Worm (Caenorhabditis elegans): Measurements from ENCODE around the gene gpx-5.
"Not testable (repeated sequence)": the region's sequence is repeated elsewhere in the genome, so short reads cannot be mapped to it uniquely, and the experiment has no call there.

The gpx-5 gene

ce11 chrX:9622609-9623008, 38.1 kb downstream of the gpx-5 start (continued):
- TF ChIP-seq tra-1 (GFP tag; IDR thresholded peaks at IDR 0.05) (peak; percentile 80; the same call in 1 of the 2 replicates), hmg-1.1 (GFP tag; IDR thresholded peaks at IDR 0.05) (peak; percentile 51), ceh-44 (GFP tag; IDR thresholded peaks at IDR 0.05) (0 out of 2 replicates have a peak, but pooled peaks have one; percentile 20), aha-1 (tag) (peak; percentile 86), lin-1 (GFP tag; IDR thresholded peaks at IDR 0.05) (peak; percentile 41; the same call in 1 of the 2 replicates), F10B5.3 (tag; optimal IDR thresholded peaks at IDR 0.05) (no peak), mes-2 (tag; optimal IDR thresholded peaks at IDR 0.05; ENCODE audit: poor library complexity, severe bottlenecking) (no peak), nhr-111 (GFP tag; optimal IDR thresholded peaks at IDR 0.05) (peak; percentile 5), zfp-3 (GFP tag; conservative IDR thresholded peaks at IDR 0.05) (0 out of 2 replicates have a peak, but pooled peaks have one; percentile 9), spr-1 (tag; optimal IDR thresholded peaks at IDR 0.05) (peak; percentile 14)

ce11 chrX:9625824-9626223, 41.4 kb downstream of the gpx-5 start, which contains the start of gene F34H10.1:
Gene F34H10.1 (plus strand): TSS chrX:9626124.
- not testable (repeated sequence) for TF ChIP-seq jun-1 (tag; optimal IDR thresholded peaks at IDR 0.05); nhr-42 (GFP tag; IDR thresholded peaks at IDR 0.05); rbr-2 (tag; optimal IDR thresholded peaks at IDR 0.05)

DNA sequence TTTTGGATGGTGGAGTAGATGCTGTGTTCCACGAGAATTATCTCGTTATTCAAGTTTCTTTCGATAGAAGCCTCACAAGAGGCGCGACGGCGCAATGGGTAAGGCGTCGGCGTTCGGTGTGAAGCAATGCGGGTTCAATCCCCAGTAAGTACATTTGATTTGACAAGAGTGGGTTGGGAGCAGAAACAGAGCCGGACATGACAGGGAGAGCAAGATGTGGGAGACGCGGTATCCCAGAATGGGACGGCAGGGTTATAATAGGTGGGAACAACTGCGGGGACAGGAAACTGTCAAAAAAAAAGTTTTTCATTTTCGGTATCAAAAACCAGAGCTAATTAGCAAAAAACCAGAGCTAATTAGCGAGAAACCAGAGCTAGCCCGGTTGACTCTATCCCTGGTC, 42.7 kb downstream of the gpx-5 start:
- TF ChIP-seq dmd-6 (GFP tag; IDR thresholded peaks at IDR 0.05), result 0 out of 2 replicates have a peak, but pooled peaks have one; percentile 17
- peak; percentile 53; the same call in 1 of the 2 replicates for TF ChIP-seq php-3 (GFP tag; IDR thresholded peaks at IDR 0.05)
- TF ChIP-seq dmd-8 (GFP tag; IDR thresholded peaks at IDR 0.05), result peak; percentile 66; the same call in 1 of the 2 replicates
- TF ChIP-seq mdt-29 (GFP tag; IDR thresholded peaks at IDR 0.05), result 0 out of 2 replicates have a peak, but pooled peaks have one; percentile 18
- TF ChIP-seq vab-7 (GFP tag; IDR thresholded peaks at IDR 0.05), result 0 out of 2 replicates have a peak, but pooled peaks have one; percentile 9
- peak; percentile 73; the same call in 1 of the 2 replicates for TF ChIP-seq dmd-9 (GFP tag; IDR thresholded peaks at IDR 0.05)
- TF ChIP-seq tag-97 (GFP tag; IDR thresholded peaks at IDR 0.05), result 0 out of 2 replicates have a peak, but pooled peaks have one; percentile 19

DNA sequence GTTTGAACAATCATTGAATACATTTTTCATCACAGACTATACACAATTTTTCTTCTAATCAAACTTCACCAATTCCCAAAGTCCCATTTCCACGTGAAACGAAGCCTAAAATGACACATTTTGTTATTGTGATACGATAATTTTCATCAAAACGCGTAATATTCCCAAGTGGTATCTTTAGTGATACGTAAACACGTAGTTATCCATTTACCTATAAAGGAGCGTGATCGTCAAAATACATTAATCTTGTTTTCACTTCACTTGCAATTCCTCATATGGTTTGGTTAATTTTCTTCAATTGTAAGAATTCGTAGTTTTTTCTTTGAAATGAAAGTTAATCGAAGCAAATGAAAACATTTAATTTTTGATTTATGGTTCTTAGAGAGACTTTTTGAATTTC, 45.1 kb downstream of the gpx-5 start:
- TF ChIP-seq cey-2 (tag; optimal IDR thresholded peaks at IDR 0.05; ENCODE audit: borderline replicate concordance, insufficient read depth), result no peak
- TF ChIP-seq snpc-1.2 (GFP tag; IDR thresholded peaks at IDR 0.05), result no peak
- no peak for TF ChIP-seq aha-1 (tag)
- TF ChIP-seq daf-19 (GFP tag; conservative IDR thresholded peaks at IDR 0.05), result no peak

DNA sequence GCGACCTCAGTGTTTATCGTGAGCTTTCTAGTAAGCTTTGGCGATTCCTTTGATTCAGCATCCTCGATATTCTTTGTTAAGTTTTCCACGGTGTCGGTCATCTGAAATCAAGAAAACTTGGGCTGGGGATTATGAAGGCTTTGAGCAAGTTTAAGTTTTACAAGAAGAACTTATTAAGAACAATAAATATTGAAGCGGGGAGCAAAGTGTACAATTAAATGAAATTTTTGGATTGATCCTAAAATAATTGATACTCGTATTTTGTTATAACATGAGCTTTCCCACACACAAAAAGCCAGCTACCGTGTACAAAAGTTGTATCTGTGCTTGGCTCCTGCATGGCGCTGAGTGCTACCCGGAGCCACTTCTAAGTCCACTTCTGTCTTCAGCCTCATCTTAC, 50.5 kb downstream of the gpx-5 start, which contains the start of gene F34H10.3:
TSS of gene F34H10.3 (minus strand) at position 101 of the 400 bp plus-strand sequence.
- TF ChIP-seq php-3 (GFP tag; IDR thresholded peaks at IDR 0.05) (no peak), ctbp-1 (GFP tag; IDR thresholded peaks at IDR 0.05) (no peak), nhr-77 (tag; optimal IDR thresholded peaks at IDR 0.05) (no peak), T26A8.4 (GFP tag; IDR thresholded peaks at IDR 0.05) (no peak), aha-1 (tag) (peak; percentile 11)

- TF ChIP-seq daf-8 (GFP tag; IDR thresholded peaks at IDR 0.05), result no peak
- TF ChIP-seq ama-1 (optimal IDR thresholded peaks at IDR 0.05), result no peak
- TF ChIP-seq nhr-102 (tag; optimal IDR thresholded peaks at IDR 0.05), result no peak
- TF ChIP-seq rbr-2 (tag; optimal IDR thresholded peaks at IDR 0.05), result no peak
- no peak for TF ChIP-seq aly-2 (tag; optimal IDR thresholded peaks at IDR 0.05)
- TF ChIP-seq mxl-3 (GFP tag; optimal IDR thresholded peaks at IDR 0.05), result no peak
- TF ChIP-seq nhr-76 (tag; optimal IDR thresholded peaks at IDR 0.05), result no peak
- no peak for TF ChIP-seq php-3 (GFP tag; IDR thresholded peaks at IDR 0.05)
- no peak for TF ChIP-seq nhr-41 (GFP tag; IDR thresholded peaks at IDR 0.05)
- TF ChIP-seq lsy-2 (tag; optimal IDR thresholded peaks at IDR 0.05), result no peak
- no peak for TF ChIP-seq dpl-1 (GFP tag; optimal IDR thresholded peaks at IDR 0.05)
- TF ChIP-seq duxl-1 (tag; optimal IDR thresholded peaks at IDR 0.05; ENCODE audit: poor library complexity), result no peak
- TF ChIP-seq nhr-11 (tag; optimal IDR thresholded peaks at IDR 0.05), result no peak
- TF ChIP-seq gei-8 (GFP tag; optimal IDR thresholded peaks at IDR 0.05), result no peak
- no peak for TF ChIP-seq ztf-7 (tag; optimal IDR thresholded peaks at IDR 0.05)
- no peak for TF ChIP-seq unc-62 (GFP tag; optimal IDR thresholded peaks at IDR 0.05 in 1 of 2)
- no peak for TF ChIP-seq unc-62 (tag; optimal IDR thresholded peaks at IDR 0.05)
- TF ChIP-seq zag-1 (tag; optimal IDR thresholded peaks at IDR 0.05), result no peak
Observed at ce11 chrX:9635376-9635775, 50.9 kb downstream of the gpx-5 start, which contains the start of gene F34H10.5. Gene F34H10.5 (plus strand): TSS chrX:9635676.

Data from whole organism, L4 larva.